Worm (Caenorhabditis elegans) whole organism, L2 larva: ENCODE results near the gene clec-176.

Experiments
- F13H6.1 ChIP-seq: sonication (generic microtip); optimal IDR thresholded peaks from 2 replicates; lab custom pipeline; 2016; ENCODE audit warnings: missing genetic modification characterization, missing compliant biosample characterization
- aly-2 ChIP-seq: fragments of 150-350 bp; optimal IDR thresholded peaks from 2 replicates; lab custom pipeline; 2014; ENCODE audit warnings: missing biosample characterization, missing genetic modification characterization
- elt-1 ChIP-seq: fragments of 150-350 bp; optimal IDR thresholded peaks from 2 replicates; lab custom pipeline; 2014; ENCODE audit warnings: missing biosample characterization, missing genetic modification characterization
- lin-11 ChIP-seq: fragments of 150-350 bp; sonication (generic microtip); optimal IDR thresholded peaks from 2 replicates; lab custom pipeline; 2014; ENCODE audit warnings: missing biosample characterization, missing genetic modification characterization, inconsistent platforms, mixed read lengths
- lsy-2 ChIP-seq, 2 experiments: fragments of 150-350 bp in 1 of 2; sonication (generic microtip) in 1 of 2; optimal IDR thresholded peaks; 2 replicates each; lab custom pipeline; 2014 to 2017; ENCODE audit warnings: missing biosample characterization in 2 of 2, missing genetic modification characterization in 2 of 2
- mab-5 ChIP-seq: fragments of 150-350 bp; optimal IDR thresholded peaks from 2 replicates; lab custom pipeline; 2014; ENCODE audit warnings: missing biosample characterization, missing genetic modification characterization
- nhr-12 ChIP-seq: fragments of 150-350 bp; optimal IDR thresholded peaks from 2 replicates; lab custom pipeline; 2014; ENCODE audit warnings: missing biosample characterization, missing genetic modification characterization
- nhr-129 ChIP-seq: fragments of 150-350 bp; optimal IDR thresholded peaks from 2 replicates; lab custom pipeline; 2014; ENCODE audit warnings: missing biosample characterization, missing genetic modification characterization
- snpc-4 ChIP-seq: fragments of 150-350 bp; optimal IDR thresholded peaks from 2 replicates; lab custom pipeline; 2014; ENCODE audit warnings: missing biosample characterization, missing genetic modification characterization
- unc-62 ChIP-seq: fragments of 150-350 bp; optimal IDR thresholded peaks from 2 replicates; lab custom pipeline; 2014; ENCODE audit warnings: missing biosample characterization, missing genetic modification reagents, missing genetic modification characterization
- ztf-11 ChIP-seq: sonication (generic microtip); optimal IDR thresholded peaks from 2 replicates; lab custom pipeline; 2017; ENCODE audit warnings: missing biosample characterization, missing genetic modification characterization

ce11 chrIV:5012241-5012640 lies 28.4 kb downstream of the clec-176 start, which contains the start of gene srm-1:
- TF ChIP-seq nhr-12 (tag; lab: Kevin White, UChicago) (no peak), lin-11 (tag; lab: Kevin White, UChicago) (no peak), mab-5 (tag; lab: Kevin White, UChicago) (no peak), unc-62 (no peak), nhr-129 (tag; lab: Kevin White, UChicago) (no peak), elt-1 (tag; lab: Kevin White, UChicago) (no peak), aly-2 (no peak), lsy-2 (tag; optimal IDR thresholded peaks at IDR 0.05; lab: Kevin White, UChicago) (no peak), F13H6.1 (no peak), ztf-11 (no peak), snpc-4 (tag; lab: Kevin White, UChicago) (no peak)
